Worm (Caenorhabditis elegans): Measurements from ENCODE around the gene R07E5.6.
"Not testable (repeated sequence)": the region's sequence is repeated elsewhere in the genome, so short reads cannot be mapped to it uniquely, and the experiment has no call there.

Gene R07E5.6

ce11 chrIII:4426711-4427218 lies 28.2 kb downstream of the R07E5.6 start:
- TF ChIP-seq sma-9 (GFP tag; optimal IDR thresholded peaks at IDR 0.05) (peak; percentile 13), snpc-4 (tag; optimal IDR thresholded peaks at IDR 0.05) (peak; percentile 95), lsy-2 (tag; optimal IDR thresholded peaks at IDR 0.05) (peak; percentile 37 to 44)
- TF ChIP-seq sma-9 (tag; optimal IDR thresholded peaks at IDR 0.05) = not testable (repeated sequence)

ce11 chrIII:4428797-4429196 lies 30.2 kb downstream of the R07E5.6 start:
- TF ChIP-seq nhr-129 (tag; optimal IDR thresholded peaks at IDR 0.05) = peak; percentile 14
- peak; percentile 11 for TF ChIP-seq unc-55 (GFP tag; optimal IDR thresholded peaks at IDR 0.05)
- TF ChIP-seq lin-11 (tag; optimal IDR thresholded peaks at IDR 0.05) = no peak
- no peak for TF ChIP-seq peb-1 (tag; optimal IDR thresholded peaks at IDR 0.05)
- no peak for TF ChIP-seq ZK546.5 (tag; optimal IDR thresholded peaks at IDR 0.05)

- no peak for TF ChIP-seq dmd-4 (tag; optimal IDR thresholded peaks at IDR 0.05)
- no peak for TF ChIP-seq nhr-129 (tag; optimal IDR thresholded peaks at IDR 0.05)
- no peak for TF ChIP-seq unc-62 (GFP tag; optimal IDR thresholded peaks at IDR 0.05)
- TF ChIP-seq nhr-23 (tag; optimal IDR thresholded peaks at IDR 0.05) = no peak
- TF ChIP-seq nhr-10 (tag; optimal IDR thresholded peaks at IDR 0.05) = no peak
- TF ChIP-seq ama-1 (optimal IDR thresholded peaks at IDR 0.05) = no peak
- TF ChIP-seq unc-55 (GFP tag; optimal IDR thresholded peaks at IDR 0.05) = no peak
- no peak for TF ChIP-seq F13H6.1 (tag; optimal IDR thresholded peaks at IDR 0.05)
- TF ChIP-seq blmp-1 (tag; optimal IDR thresholded peaks at IDR 0.05; ENCODE audit: insufficient read depth) = no peak
- TF ChIP-seq nhr-77 (tag; optimal IDR thresholded peaks at IDR 0.05) = no peak
- TF ChIP-seq egl-27 (tag; optimal IDR thresholded peaks at IDR 0.05) = no peak
- TF ChIP-seq ZK546.5 (tag; optimal IDR thresholded peaks at IDR 0.05) = no peak
- no peak for TF ChIP-seq nhr-12 (tag; optimal IDR thresholded peaks at IDR 0.05)
- no peak for TF ChIP-seq C34F6.9 (tag; optimal IDR thresholded peaks at IDR 0.05)
- TF ChIP-seq mdl-1 (tag; optimal IDR thresholded peaks at IDR 0.05) = no peak
- no peak for TF ChIP-seq lin-11 (tag; optimal IDR thresholded peaks at IDR 0.05)
These were observed 30.8 kb downstream of the R07E5.6 start, which contains the start of gene C28A5.6 for ce11 chrIII:4429402-4429801. TSS of gene C28A5.6 (minus strand) at chrIII:4429502.

- no peak for TF ChIP-seq peb-1 (tag; optimal IDR thresholded peaks at IDR 0.05)
- no peak for TF ChIP-seq elt-1 (tag; optimal IDR thresholded peaks at IDR 0.05)
- TF ChIP-seq ztf-4 (tag; optimal IDR thresholded peaks at IDR 0.05) = no peak
- TF ChIP-seq nhr-21 (tag; optimal IDR thresholded peaks at IDR 0.05) = no peak
- no peak for TF ChIP-seq lsy-2 (tag; optimal IDR thresholded peaks at IDR 0.05)
- no peak for TF ChIP-seq ztf-1 (GFP tag; conservative IDR thresholded peaks at IDR 0.05)
- TF ChIP-seq fos-1 (tag; optimal IDR thresholded peaks at IDR 0.05) = no peak
These were observed 35.8 kb downstream of the R07E5.6 start, which contains the start of gene C28A5.1 for ce11 chrIII:4434294-4434781. TSS of gene C28A5.1 (minus strand) at chrIII:4434344.

ce11 chrIII:4435262-4435661 lies 36.7 kb downstream of the R07E5.6 start:
- TF ChIP-seq dmd-4 (tag; optimal IDR thresholded peaks at IDR 0.05) (no peak), peb-1 (tag; optimal IDR thresholded peaks at IDR 0.05) (no peak), F13H6.1 (tag; optimal IDR thresholded peaks at IDR 0.05) (no peak), blmp-1 (tag; optimal IDR thresholded peaks at IDR 0.05; ENCODE audit: insufficient read depth) (no peak), mdl-1 (tag; optimal IDR thresholded peaks at IDR 0.05) (no peak), snpc-4 (tag; optimal IDR thresholded peaks at IDR 0.05) (no peak), nhr-10 (tag; optimal IDR thresholded peaks at IDR 0.05) (no peak), nhr-25 (tag; optimal IDR thresholded peaks at IDR 0.05) (no peak), alr-1 (tag; optimal IDR thresholded peaks at IDR 0.05) (no peak), elt-3 (tag; optimal IDR thresholded peaks at IDR 0.05) (no peak), C34F6.9 (tag; optimal IDR thresholded peaks at IDR 0.05) (no peak), lin-11 (tag; optimal IDR thresholded peaks at IDR 0.05) (no peak), egl-27 (tag; optimal IDR thresholded peaks at IDR 0.05) (no peak), unc-55 (GFP tag; optimal IDR thresholded peaks at IDR 0.05) (no peak)

ce11 chrIII:4439493-4439983 lies 41.0 kb downstream of the R07E5.6 start, which contains the start of gene C28A5.2:
TSS of gene C28A5.2 (minus strand) at chrIII:4439543.
- TF ChIP-seq mab-5 (tag; optimal IDR thresholded peaks at IDR 0.05) (no peak), zag-1 (tag; optimal IDR thresholded peaks at IDR 0.05) (no peak), ZK546.5 (tag; optimal IDR thresholded peaks at IDR 0.05) (no peak), unc-39 (tag; optimal IDR thresholded peaks at IDR 0.05) (no peak), nhr-25 (tag; optimal IDR thresholded peaks at IDR 0.05) (no peak)

Measured in whole organism, L2 larva.